Fruit fly (Drosophila melanogaster) whole organism, adult: ENCODE measurements around the gene fwe.
A peak's percentile ranks its signal among the peaks of the same experiment; 100 is the strongest.

Experiments used
- CG7045 ChIP-seq: fragments of 200-800 bp; sonication (Bioruptor generic); optimal IDR thresholded peaks from 2 replicates; lab custom pipeline; 2017; ENCODE audit warnings: missing biosample characterization, mild to moderate bottlenecking, missing genetic modification characterization
- Crg-1 ChIP-seq: fragments of 200-800 bp; sonication (Bioruptor generic); optimal IDR thresholded peaks from 2 replicates; lab custom pipeline; 2016; ENCODE audit warnings: missing biosample characterization, missing genetic modification characterization
- Mnt ChIP-seq: fragments of 200-800 bp; sonication (Bioruptor generic); optimal IDR thresholded peaks from 2 replicates; lab custom pipeline; 2016; ENCODE audit warnings: missing biosample characterization, mild to moderate bottlenecking, missing genetic modification characterization
- bab1 ChIP-seq: fragments of 200-800 bp; sonication (Bioruptor generic); optimal IDR thresholded peaks from 3 replicates; lab custom pipeline; 2019; ENCODE audit warnings: missing biosample characterization, mild to moderate bottlenecking, missing genetic modification characterization, moderate library complexity
- cic ChIP-seq: fragments of 200-800 bp; sonication (Bioruptor generic); optimal IDR thresholded peaks from 2 replicates; lab custom pipeline; 2017; ENCODE audit warnings: missing biosample characterization, mild to moderate bottlenecking, missing genetic modification characterization, moderate library complexity
- kay ChIP-seq: fragments of 200-800 bp; sonication (Bioruptor generic); peaks from one replicate; lab custom pipeline; 2016; ENCODE audit warnings: missing biosample characterization, missing genetic modification characterization, borderline replicate concordance
- ovo ChIP-seq: fragments of 200-800 bp; sonication (Bioruptor generic); optimal IDR thresholded peaks from 2 replicates; lab custom pipeline; 2016; ENCODE audit warnings: missing biosample characterization, missing genetic modification characterization

dm6 chr3L:15823780-15824423 lies 7.7 kb upstream of the fwe start:
- no peak for TF ChIP-seq bab1 (GFP tag; lab: Kevin White, UChicago)
- TF ChIP-seq Mnt (GFP tag; lab: Kevin White, UChicago): peak; percentile 31
- peak; percentile 89 for TF ChIP-seq kay (GFP tag; lab: Kevin White, UChicago)
- TF ChIP-seq CG7045 (GFP tag; lab: Kevin White, UChicago): no peak
- peak; percentile 68 for TF ChIP-seq cic (GFP tag; lab: Kevin White, UChicago)
- peak; percentile 31 for TF ChIP-seq ovo
- TF ChIP-seq Crg-1: no peak
